Worm (Caenorhabditis elegans): ENCODE data around the gene F44D12.6.

Gene F44D12.6

ce11 chrIV:10056138-10056537, 23.0 kb downstream of the F44D12.6 start, which contains the start of gene T04B2.7:
T04B2.7 (minus strand) TSS chrIV:10056238.
- TF ChIP-seq B0310.2 (tag; optimal IDR thresholded peaks at IDR 0.05) (no peak), tbx-11 (GFP tag; IDR thresholded peaks at IDR 0.05) (no peak), hnd-1 (tag; optimal IDR thresholded peaks at IDR 0.05) (no peak), hmg-4 (GFP tag; optimal IDR thresholded peaks at IDR 0.05) (no peak), ets-7 (tag; optimal IDR thresholded peaks at IDR 0.05) (no peak), hmbx-1 (tag; optimal IDR thresholded peaks at IDR 0.05) (no peak), aly-1 (tag; optimal IDR thresholded peaks at IDR 0.05) (no peak), sea-1 (GFP tag; conservative IDR thresholded peaks at IDR 0.05) (no peak), ceh-36 (tag; optimal IDR thresholded peaks at IDR 0.05) (no peak), tbx-37 (GFP tag; conservative IDR thresholded peaks at IDR 0.05) (no peak), tra-4 (tag; optimal IDR thresholded peaks at IDR 0.05) (no peak), ama-1 (optimal IDR thresholded peaks at IDR 0.05) (no peak), scrt-1 (GFP tag; IDR thresholded peaks at IDR 0.05) (no peak), F13C5.2 (tag; optimal IDR thresholded peaks at IDR 0.05) (no peak), ceh-13 (GFP tag; optimal IDR thresholded peaks at IDR 0.05) (no peak), pes-1 (GFP tag; IDR thresholded peaks at IDR 0.05) (no peak), flt-1 (GFP tag; IDR thresholded peaks at IDR 0.05) (no peak)

ce11 chrIV:10059175-10059574, 26.0 kb downstream of the F44D12.6 start:
- TF ChIP-seq flt-1 (GFP tag; IDR thresholded peaks at IDR 0.05), result no peak
- TF ChIP-seq tbx-11 (GFP tag; IDR thresholded peaks at IDR 0.05), result no peak
- no peak for TF ChIP-seq pes-1 (GFP tag; IDR thresholded peaks at IDR 0.05)
- TF ChIP-seq scrt-1 (GFP tag; IDR thresholded peaks at IDR 0.05), result no peak
- no peak for TF ChIP-seq ceh-13 (GFP tag; optimal IDR thresholded peaks at IDR 0.05)
- TF ChIP-seq ceh-36 (tag; optimal IDR thresholded peaks at IDR 0.05), result no peak

ce11 chrIV:10060795-10061194, 27.6 kb downstream of the F44D12.6 start:
- TF ChIP-seq ceh-13 (GFP tag; optimal IDR thresholded peaks at IDR 0.05), result no peak
- no peak for TF ChIP-seq hmg-4 (GFP tag; optimal IDR thresholded peaks at IDR 0.05)
- TF ChIP-seq ceh-36 (tag; optimal IDR thresholded peaks at IDR 0.05), result no peak

ce11 chrIV:10062728-10063127, 29.6 kb downstream of the F44D12.6 start, which contains the start of gene ipla-7:
ipla-7 (minus strand) TSS chrIV:10062849.
- TF ChIP-seq sea-1 (GFP tag; conservative IDR thresholded peaks at IDR 0.05) (no peak), F13C5.2 (tag; optimal IDR thresholded peaks at IDR 0.05) (no peak), ama-1 (optimal IDR thresholded peaks at IDR 0.05) (no peak), hmg-4 (GFP tag; optimal IDR thresholded peaks at IDR 0.05) (no peak), ceh-36 (tag; optimal IDR thresholded peaks at IDR 0.05) (no peak), tra-4 (tag; optimal IDR thresholded peaks at IDR 0.05) (no peak), aly-1 (tag; optimal IDR thresholded peaks at IDR 0.05) (no peak), tbx-11 (GFP tag; IDR thresholded peaks at IDR 0.05) (no peak), B0310.2 (tag; optimal IDR thresholded peaks at IDR 0.05) (no peak), flt-1 (GFP tag; IDR thresholded peaks at IDR 0.05) (no peak), ets-7 (tag; optimal IDR thresholded peaks at IDR 0.05) (no peak), ceh-13 (GFP tag; optimal IDR thresholded peaks at IDR 0.05) (no peak), scrt-1 (GFP tag; IDR thresholded peaks at IDR 0.05) (no peak), tbx-37 (GFP tag; conservative IDR thresholded peaks at IDR 0.05) (no peak), hnd-1 (tag; optimal IDR thresholded peaks at IDR 0.05) (no peak)

ce11 chrIV:10063941-10064340, 30.8 kb downstream of the F44D12.6 start:
- TF ChIP-seq flt-1 (GFP tag; IDR thresholded peaks at IDR 0.05), result no peak
- TF ChIP-seq tbx-37 (GFP tag; conservative IDR thresholded peaks at IDR 0.05), result no peak
- no peak for TF ChIP-seq aly-1 (tag; optimal IDR thresholded peaks at IDR 0.05)
- no peak for TF ChIP-seq hnd-1 (tag; optimal IDR thresholded peaks at IDR 0.05)
- TF ChIP-seq scrt-1 (GFP tag; IDR thresholded peaks at IDR 0.05), result no peak
- TF ChIP-seq tbx-11 (GFP tag; IDR thresholded peaks at IDR 0.05), result no peak
- no peak for TF ChIP-seq F13C5.2 (tag; optimal IDR thresholded peaks at IDR 0.05)
- TF ChIP-seq sea-1 (GFP tag; conservative IDR thresholded peaks at IDR 0.05), result no peak
- TF ChIP-seq ceh-13 (GFP tag; optimal IDR thresholded peaks at IDR 0.05), result no peak
- no peak for TF ChIP-seq hmbx-1 (tag; optimal IDR thresholded peaks at IDR 0.05)
- no peak for TF ChIP-seq ceh-36 (tag; optimal IDR thresholded peaks at IDR 0.05)
- TF ChIP-seq B0310.2 (tag; optimal IDR thresholded peaks at IDR 0.05), result no peak
- TF ChIP-seq pes-1 (GFP tag; IDR thresholded peaks at IDR 0.05), result no peak
- TF ChIP-seq ama-1 (optimal IDR thresholded peaks at IDR 0.05), result no peak
- no peak for TF ChIP-seq hmg-4 (GFP tag; optimal IDR thresholded peaks at IDR 0.05)
- no peak for TF ChIP-seq ets-7 (tag; optimal IDR thresholded peaks at IDR 0.05)
- TF ChIP-seq tra-4 (tag; optimal IDR thresholded peaks at IDR 0.05), result no peak

- no peak for TF ChIP-seq hmg-4 (GFP tag; optimal IDR thresholded peaks at IDR 0.05)
- no peak for TF ChIP-seq sea-1 (GFP tag; conservative IDR thresholded peaks at IDR 0.05)
- no peak for TF ChIP-seq tbx-37 (GFP tag; conservative IDR thresholded peaks at IDR 0.05)
- TF ChIP-seq aly-1 (tag; optimal IDR thresholded peaks at IDR 0.05), result no peak
- no peak for TF ChIP-seq F13C5.2 (tag; optimal IDR thresholded peaks at IDR 0.05)
- TF ChIP-seq flt-1 (GFP tag; IDR thresholded peaks at IDR 0.05), result no peak
- no peak for TF ChIP-seq ama-1 (optimal IDR thresholded peaks at IDR 0.05)
- no peak for TF ChIP-seq scrt-1 (GFP tag; IDR thresholded peaks at IDR 0.05)
- no peak for TF ChIP-seq tra-4 (tag; optimal IDR thresholded peaks at IDR 0.05)
- no peak for TF ChIP-seq hnd-1 (tag; optimal IDR thresholded peaks at IDR 0.05)
These were observed 32.0 kb downstream of the F44D12.6 start for ce11 chrIV:10065159-10065558.

- no peak for TF ChIP-seq sea-1 (GFP tag; conservative IDR thresholded peaks at IDR 0.05)
- TF ChIP-seq F13C5.2 (tag; optimal IDR thresholded peaks at IDR 0.05), result no peak
- TF ChIP-seq ceh-13 (GFP tag; optimal IDR thresholded peaks at IDR 0.05), result no peak
- no peak for TF ChIP-seq tbx-37 (GFP tag; conservative IDR thresholded peaks at IDR 0.05)
- TF ChIP-seq ama-1 (optimal IDR thresholded peaks at IDR 0.05), result no peak
- no peak for TF ChIP-seq ets-7 (tag; optimal IDR thresholded peaks at IDR 0.05)
- TF ChIP-seq ceh-36 (tag; optimal IDR thresholded peaks at IDR 0.05), result no peak
These were observed 33.3 kb downstream of the F44D12.6 start for ce11 chrIV:10066456-10066855.

- TF ChIP-seq ama-1 (optimal IDR thresholded peaks at IDR 0.05) (no peak), sea-1 (GFP tag; conservative IDR thresholded peaks at IDR 0.05) (no peak), B0310.2 (tag; optimal IDR thresholded peaks at IDR 0.05) (no peak), scrt-1 (GFP tag; IDR thresholded peaks at IDR 0.05) (no peak)
These were observed 34.4 kb downstream of the F44D12.6 start, which contains the start of gene cwn-2 for ce11 chrIV:10067541-10067940. cwn-2 (plus strand) TSS chrIV:10067816.
